Worm (Caenorhabditis elegans) whole organism, midembryonic: ENCODE measurements around the gene snpc-1.2.

ENCODE experiments used
- T22C8.4 ChIP-seq: fragments of 200-800 bp; sonication (Bioruptor generic); IDR thresholded peaks from 2 replicates; pipeline ENCODE4 v1.3.6; 2022; ENCODE audit warnings: missing genetic modification characterization, missing compliant biosample characterization
- med-1 ChIP-seq: sonication (generic microtip); optimal IDR thresholded peaks from 2 replicates; lab custom pipeline; 2017; ENCODE audit warnings: missing genetic modification characterization, mild to moderate bottlenecking, missing compliant biosample characterization, antibody characterized with exemption, missing genetic modification reagents; ENCODE audit not compliant: insufficient read depth

DNA sequence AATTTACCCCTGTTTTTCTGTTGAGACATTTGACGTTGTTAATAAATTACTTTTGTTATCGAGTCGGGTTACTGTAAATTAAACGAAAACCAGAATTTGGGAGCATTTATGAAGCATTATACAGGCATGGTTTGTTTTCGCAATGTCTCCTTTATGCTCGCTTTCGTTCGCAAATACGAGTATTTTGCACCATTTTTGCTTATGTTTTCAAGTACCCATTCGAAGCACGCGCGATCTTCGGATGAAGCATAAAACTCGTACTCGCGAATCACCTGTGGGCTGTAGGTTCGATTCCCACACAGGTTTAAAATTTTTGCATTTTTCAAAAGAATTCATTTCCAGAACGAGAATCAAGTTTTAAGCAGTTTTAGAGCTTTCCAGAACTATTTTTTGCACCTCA, 4.4 kb downstream of the snpc-1.2 start:
- TF ChIP-seq T22C8.4 (GFP tag; lab: Robert Waterston, UW) (no peak), med-1 (no peak)
